Fruit fly (Drosophila melanogaster): ENCODE measurements around the gene CG3345.

CG3345 gene

dm6 chr2L:305646-306045 lies 36.8 kb downstream of the CG3345 start, which contains the start of gene Plc21C (continued):
- TF ChIP-seq CG17912 (GFP tag; optimal IDR thresholded peaks at IDR 0.05), result no peak
- TF ChIP-seq CrebB (tag; optimal IDR thresholded peaks at IDR 0.05), result no peak
- TF ChIP-seq hb (GFP tag; IDR thresholded peaks at IDR 0.05; ENCODE audit: partially characterized antibody), result no peak
- TF ChIP-seq zfh1 (GFP tag; IDR thresholded peaks at IDR 0.05), result no peak
- no peak for TF ChIP-seq dati (GFP tag; IDR thresholded peaks at IDR 0.05)
- no peak for TF ChIP-seq CG11093 (GFP tag; IDR thresholded peaks at IDR 0.05)
- peak; percentile 4 for TF ChIP-seq crc (GFP tag; optimal IDR thresholded peaks at IDR 0.05)
- TF ChIP-seq CG8281 (tag; optimal IDR thresholded peaks at IDR 0.05), result no peak
- TF ChIP-seq CG4617 (GFP tag; optimal IDR thresholded peaks at IDR 0.05; ENCODE audit: borderline replicate concordance), result peak; percentile 29
- no peak for TF ChIP-seq Mrtf (GFP tag; IDR thresholded peaks at IDR 0.05)
- no peak for TF ChIP-seq CG32772 (GFP tag; IDR thresholded peaks at IDR 0.05)
- no peak for TF ChIP-seq wdn (GFP tag; IDR thresholded peaks at IDR 0.05)
- TF ChIP-seq bab2 (GFP tag; optimal IDR thresholded peaks at IDR 0.05), result peak; percentile 37
- no peak for TF ChIP-seq CG10462 (GFP tag; optimal IDR thresholded peaks at IDR 0.05)
- TF ChIP-seq usp (GFP tag; optimal IDR thresholded peaks at IDR 0.05), result no peak
- TF ChIP-seq Hand (GFP tag; optimal IDR thresholded peaks at IDR 0.05), result no peak
- no peak for TF ChIP-seq cad (GFP tag; optimal IDR thresholded peaks at IDR 0.05)
- peak; percentile 56 for TF ChIP-seq CG18599 (GFP tag; optimal IDR thresholded peaks at IDR 0.05)
- TF ChIP-seq az2 (GFP tag; optimal IDR thresholded peaks at IDR 0.05), result peak; percentile 26
- TF ChIP-seq lola (GFP tag; optimal IDR thresholded peaks at IDR 0.05), result peak in 1 of 3 experiments; percentile 22
- TF ChIP-seq tin (GFP tag; optimal IDR thresholded peaks at IDR 0.05), result peak; percentile 42
- no peak; the same call in 2 of the 3 replicates for TF ChIP-seq dysf (GFP tag; IDR thresholded peaks at IDR 0.05)
- TF ChIP-seq Scr (GFP tag; IDR thresholded peaks at IDR 0.05; ENCODE audit: partially characterized antibody), result peak; percentile 42; the same call in 1 of the 2 replicates
- TF ChIP-seq luna (GFP tag; optimal IDR thresholded peaks at IDR 0.05), result no peak
- TF ChIP-seq sna (GFP tag; IDR thresholded peaks at IDR 0.05; ENCODE audit: partially characterized antibody), result no peak
- TF ChIP-seq nmo (GFP tag; optimal IDR thresholded peaks at IDR 0.05), result peak; percentile 77
- TF ChIP-seq CG11085 (GFP tag; IDR thresholded peaks at IDR 0.05), result peak; percentile 56; the same call in 1 of the 2 replicates
- no peak for TF ChIP-seq disco-r (GFP tag; optimal IDR thresholded peaks at IDR 0.05)
- TF ChIP-seq CG2889 (GFP tag; IDR thresholded peaks at IDR 0.05), result no peak
- no peak for TF ChIP-seq NC2α (GFP tag; optimal IDR thresholded peaks at IDR 0.05)
- TF ChIP-seq mld (GFP tag; IDR thresholded peaks at IDR 0.05; ENCODE audit: partially characterized antibody), result no peak
- TF ChIP-seq hbn (GFP tag; IDR thresholded peaks at IDR 0.05; ENCODE audit: partially characterized antibody), result 0 out of 2 replicates have a peak, but pooled peaks have one; percentile 25
- TF ChIP-seq HHEX (GFP tag; optimal IDR thresholded peaks at IDR 0.05), result no peak
- no peak for TF ChIP-seq corto (GFP tag; optimal IDR thresholded peaks at IDR 0.05)
- peak; percentile 69 for TF ChIP-seq CoRest (tag; optimal IDR thresholded peaks at IDR 0.05)
- TF ChIP-seq zfh2 (GFP tag; optimal IDR thresholded peaks at IDR 0.05), result peak; percentile 33
- no peak for TF ChIP-seq CG1529 (GFP tag; optimal IDR thresholded peaks at IDR 0.05)
- peak; percentile 49 for TF ChIP-seq YL-1 (GFP tag; optimal IDR thresholded peaks at IDR 0.05)
- TF ChIP-seq CG10147 (GFP tag; optimal IDR thresholded peaks at IDR 0.05), result peak; percentile 45
- no peak for TF ChIP-seq fru (optimal IDR thresholded peaks at IDR 0.05)
- 0 out of 3 replicates have a peak, but pooled peaks have one; percentile 46 for TF ChIP-seq CG34422 (GFP tag; IDR thresholded peaks at IDR 0.05)
- peak; percentile 20 for TF ChIP-seq Meics (GFP tag; optimal IDR thresholded peaks at IDR 0.05)
- peak; percentile 100 for TF ChIP-seq E2f2 (GFP tag; IDR thresholded peaks at IDR 0.05)
- TF ChIP-seq mam (GFP tag; optimal IDR thresholded peaks at IDR 0.05), result peak; percentile 57
- TF ChIP-seq HLH4C (GFP tag; IDR thresholded peaks at IDR 0.05; ENCODE audit: partially characterized antibody), result 0 out of 3 replicates have a peak, but pooled peaks have one; percentile 23
- peak; percentile 36 for TF ChIP-seq gsb-n (tag; optimal IDR thresholded peaks at IDR 0.05)
- peak; percentile 100 for TF ChIP-seq CG18011 (GFP tag; optimal IDR thresholded peaks at IDR 0.05)
- no peak for TF ChIP-seq Ssrp (tag; optimal IDR thresholded peaks at IDR 0.05)
- TF ChIP-seq ssp (GFP tag; IDR thresholded peaks at IDR 0.05), result peak; percentile 34; the same call in 1 of the 2 replicates
- TF ChIP-seq CG4282 (GFP tag; optimal IDR thresholded peaks at IDR 0.05), result no peak
- TF ChIP-seq CG12769 (tag; optimal IDR thresholded peaks at IDR 0.05), result peak; percentile 52
